Worm (Caenorhabditis elegans) whole organism, late embryonic: ENCODE data around the gene col-137.
"Not testable (repeated sequence)": the region's sequence is repeated elsewhere in the genome, so short reads cannot be mapped to it uniquely, and the experiment has no call there.

Source experiments
- F13H6.1 ChIP-seq: sonication (generic microtip); optimal IDR thresholded peaks from 2 replicates; lab custom pipeline; 2016; ENCODE audit warnings: missing genetic modification characterization, missing compliant biosample characterization
- K09A11.1 ChIP-seq: sonication (generic microtip); optimal IDR thresholded peaks from 2 replicates; lab custom pipeline; 2017; ENCODE audit warnings: antibody characterized with exemption, mild to moderate bottlenecking, missing genetic modification characterization, missing compliant biosample characterization; ENCODE audit not compliant: insufficient read depth
- T23F11.4 ChIP-seq: fragments of 200-800 bp; sonication (Bioruptor generic); optimal IDR thresholded peaks from 2 replicates; lab custom pipeline; 2018; ENCODE audit warnings: mild to moderate bottlenecking, missing genetic modification characterization, missing compliant biosample characterization
- ahr-1 ChIP-seq: sonication (generic microtip); optimal IDR thresholded peaks from 2 replicates; lab custom pipeline; 2016; ENCODE audit warnings: missing genetic modification characterization, missing compliant biosample characterization
- ceh-14 ChIP-seq: sonication (generic microtip); optimal IDR thresholded peaks from 2 replicates; lab custom pipeline; 2016; ENCODE audit warnings: missing genotype, missing genetic modification characterization, missing compliant biosample characterization
- ceh-18 ChIP-seq: sonication (generic microtip); optimal IDR thresholded peaks from 2 replicates; lab custom pipeline; 2016; ENCODE audit warnings: missing genetic modification characterization, missing compliant biosample characterization
- ceh-19 ChIP-seq: fragments of 200-800 bp; sonication (Bioruptor generic); optimal IDR thresholded peaks from 2 replicates; lab custom pipeline; 2018; ENCODE audit warnings: mild to moderate bottlenecking, missing genetic modification characterization, missing compliant biosample characterization
- ceh-2 ChIP-seq: sonication (generic microtip); optimal IDR thresholded peaks from 2 replicates; lab custom pipeline; 2016; ENCODE audit warnings: missing genotype, missing genetic modification characterization, missing compliant biosample characterization
- ceh-22 ChIP-seq: sonication (generic microtip); optimal IDR thresholded peaks from 2 replicates; lab custom pipeline; 2017; ENCODE audit warnings: missing biosample characterization, missing genetic modification characterization
- ceh-31 ChIP-seq: sonication (generic microtip); optimal IDR thresholded peaks from 2 replicates; lab custom pipeline; 2016; ENCODE audit warnings: missing genetic modification characterization, missing compliant biosample characterization
- ceh-6 ChIP-seq: fragments of 200-800 bp; sonication (Bioruptor generic); optimal IDR thresholded peaks from 2 replicates; lab custom pipeline; 2018; ENCODE audit warnings: mild to moderate bottlenecking, missing genetic modification characterization, missing compliant biosample characterization
- che-1 ChIP-seq: sonication (generic microtip); optimal IDR thresholded peaks from 2 replicates; lab custom pipeline; 2016; ENCODE audit warnings: mild to moderate bottlenecking, missing genetic modification characterization, missing compliant biosample characterization
- dve-1 ChIP-seq: sonication (generic microtip); optimal IDR thresholded peaks from 2 replicates; lab custom pipeline; 2017; ENCODE audit warnings: antibody characterized with exemption, mild to moderate bottlenecking, missing genetic modification characterization, missing compliant biosample characterization
- elt-2 ChIP-seq: sonication (generic microtip); optimal IDR thresholded peaks from 2 replicates; lab custom pipeline; 2016; ENCODE audit warnings: missing genetic modification reagents, missing genetic modification characterization, missing compliant biosample characterization
- eyg-1 ChIP-seq: sonication (generic microtip); optimal IDR thresholded peaks from 2 replicates; lab custom pipeline; 2016; ENCODE audit warnings: missing genotype, missing genetic modification characterization, missing compliant biosample characterization
- fax-1 ChIP-seq: sonication (generic microtip); optimal IDR thresholded peaks from 2 replicates; lab custom pipeline; 2016; ENCODE audit warnings: missing genotype, missing genetic modification characterization, missing compliant biosample characterization
- fkh-10 ChIP-seq: fragments of 150-350 bp; optimal IDR thresholded peaks from 2 replicates; lab custom pipeline; 2014; ENCODE audit warnings: missing biosample characterization, missing genetic modification reagents, missing genetic modification characterization
- fkh-6 ChIP-seq: sonication (generic microtip); optimal IDR thresholded peaks from 2 replicates; lab custom pipeline; 2016; ENCODE audit warnings: missing genetic modification characterization, missing compliant biosample characterization
- hlh-13 ChIP-seq: fragments of 200-800 bp; sonication (Bioruptor generic); optimal IDR thresholded peaks from 2 replicates; lab custom pipeline; 2018; ENCODE audit warnings: mild to moderate bottlenecking, missing genetic modification characterization, missing compliant biosample characterization
- hlh-6 ChIP-seq: sonication (generic microtip); optimal IDR thresholded peaks from 2 replicates; lab custom pipeline; 2016; ENCODE audit warnings: missing genotype, missing genetic modification characterization, missing compliant biosample characterization
- hlh-8 ChIP-seq: sonication (generic microtip); optimal IDR thresholded peaks from 2 replicates; lab custom pipeline; 2016; ENCODE audit warnings: missing genotype, missing genetic modification characterization, missing compliant biosample characterization
- lim-6 ChIP-seq: sonication (generic microtip); optimal IDR thresholded peaks from 2 replicates; lab custom pipeline; 2016; ENCODE audit warnings: missing genetic modification characterization, missing compliant biosample characterization
- pat-9 ChIP-seq: fragments of 200-800 bp; sonication (Bioruptor generic); optimal IDR thresholded peaks from 2 replicates; lab custom pipeline; 2018; ENCODE audit warnings: mild to moderate bottlenecking, missing genetic modification characterization, moderate library complexity, missing compliant biosample characterization
- pax-1 ChIP-seq: fragments of 150-350 bp; optimal IDR thresholded peaks from 2 replicates; lab custom pipeline; 2014; ENCODE audit warnings: missing biosample characterization, missing genetic modification characterization
- pha-4 ChIP-seq: fragments of 150-350 bp; optimal IDR thresholded peaks from 2 replicates; lab custom pipeline; 2018; ENCODE audit warnings: missing biosample characterization, missing genetic modification reagents, missing genetic modification characterization
- pqm-1 ChIP-seq: sonication (generic microtip); optimal IDR thresholded peaks from 2 replicates; lab custom pipeline; 2016; ENCODE audit warnings: missing genetic modification characterization, missing compliant biosample characterization
- pros-1 ChIP-seq: fragments of 150-350 bp; optimal IDR thresholded peaks from 2 replicates; lab custom pipeline; 2014; ENCODE audit warnings: missing biosample characterization, missing genetic modification reagents, missing genetic modification characterization
- sox-4 ChIP-seq: sonication (generic microtip); optimal IDR thresholded peaks from 2 replicates; lab custom pipeline; 2017; ENCODE audit warnings: mild to moderate bottlenecking, missing genetic modification characterization, inconsistent platforms, missing compliant biosample characterization
- syd-9 ChIP-seq: sonication (generic microtip); optimal IDR thresholded peaks from 2 replicates; lab custom pipeline; 2016; ENCODE audit warnings: mild to moderate bottlenecking, missing genetic modification characterization, moderate library complexity, missing compliant biosample characterization
- tbx-7 ChIP-seq: sonication (generic microtip); optimal IDR thresholded peaks from 2 replicates; lab custom pipeline; 2016; ENCODE audit warnings: missing genotype, missing genetic modification characterization, missing compliant biosample characterization
- unc-55 ChIP-seq: sonication (generic microtip); optimal IDR thresholded peaks from 2 replicates; lab custom pipeline; 2017; ENCODE audit warnings: missing biosample characterization, missing genetic modification reagents, missing genetic modification characterization
- unc-86 ChIP-seq: sonication (generic microtip); optimal IDR thresholded peaks from 2 replicates; lab custom pipeline; 2016; ENCODE audit warnings: missing genetic modification characterization, missing compliant biosample characterization
- zip-5 ChIP-seq: sonication (generic microtip); optimal IDR thresholded peaks from 2 replicates; lab custom pipeline; 2016; ENCODE audit warnings: missing genetic modification characterization, missing compliant biosample characterization
- ztf-16 ChIP-seq: sonication (generic microtip); optimal IDR thresholded peaks from 2 replicates; lab custom pipeline; 2017; ENCODE audit warnings: missing genetic modification characterization, missing compliant biosample characterization

The col-137 gene

ce11 chrIV:16629090-16629489, 26.5 kb upstream of the col-137 start, which contains the start of gene Y51H4A.936:
Y51H4A.936 (plus strand) TSS chrIV:16629390.
- TF ChIP-seq syd-9 (tag; lab: Kevin White, UChicago) = no peak
- TF ChIP-seq che-1 (tag; lab: Kevin White, UChicago) = no peak
- no peak for TF ChIP-seq hlh-13
- TF ChIP-seq hlh-8 (tag; lab: Kevin White, UChicago) = no peak
- no peak for TF ChIP-seq pros-1
- TF ChIP-seq lim-6 (tag; lab: Kevin White, UChicago) = no peak
- no peak for TF ChIP-seq fkh-6 (tag; lab: Kevin White, UChicago)
- no peak for TF ChIP-seq pqm-1 (tag; lab: Kevin White, UChicago)
- TF ChIP-seq fkh-10 = no peak
- no peak for TF ChIP-seq zip-5 (tag; lab: Kevin White, UChicago)
- no peak for TF ChIP-seq ceh-19 (GFP tag; lab: Kevin White, UChicago)
- TF ChIP-seq K09A11.1 = no peak
- TF ChIP-seq ceh-18 (tag; lab: Kevin White, UChicago) = no peak
- no peak for TF ChIP-seq pat-9

ce11 chrIV:16627676-16628075, 25.1 kb upstream of the col-137 start, which contains the start of gene fipr-28:
fipr-28 (plus strand) TSS chrIV:16627976.
- no peak for TF ChIP-seq ztf-16 (tag; lab: Kevin White, UChicago)

- not testable (repeated sequence) for TF ChIP-seq fkh-10; ceh-6; fkh-6 (tag; lab: Kevin White, UChicago)
Observed at ce11 chrIV:16625909-16626308, 23.3 kb upstream of the col-137 start, which contains the start of gene fip-7. fip-7 (plus strand) TSS chrIV:16626209.

ce11 chrIV:16622522-16622921, 19.9 kb upstream of the col-137 start:
- TF ChIP-seq hlh-13 (no peak), F13H6.1 (tag; lab: Kevin White, UChicago) (no peak), ceh-14 (tag; lab: Kevin White, UChicago) (no peak), unc-86 (tag; lab: Kevin White, UChicago) (no peak), pha-4 (tag; lab: Kevin White, UChicago) (no peak), tbx-7 (tag; lab: Kevin White, UChicago) (no peak)

- no peak for TF ChIP-seq dve-1 (tag; lab: Kevin White, UChicago)
- TF ChIP-seq ceh-2 (tag; lab: Kevin White, UChicago) = no peak
- TF ChIP-seq hlh-8 (tag; lab: Kevin White, UChicago) = no peak
- TF ChIP-seq fax-1 (tag; lab: Kevin White, UChicago) = no peak
- no peak for TF ChIP-seq hlh-6 (tag; lab: Kevin White, UChicago)
- no peak for TF ChIP-seq eyg-1
- no peak for TF ChIP-seq ahr-1 (tag; lab: Kevin White, UChicago)
- no peak for TF ChIP-seq unc-55
- TF ChIP-seq pros-1 = no peak
- no peak for TF ChIP-seq pax-1 (tag; lab: Kevin White, UChicago)
- TF ChIP-seq ceh-22 = no peak
- TF ChIP-seq, all 69 proteins: peak for 0
Observed at ce11 chrIV:16601599-16601998, 977 bp downstream of the col-137 start.

- TF ChIP-seq sox-4 (tag; lab: Kevin White, UChicago) (no peak), hlh-6 (tag; lab: Kevin White, UChicago) (no peak), ceh-31 (tag; lab: Kevin White, UChicago) (no peak), elt-2 (no peak), ceh-14 (tag; lab: Kevin White, UChicago) (no peak), T23F11.4 (GFP tag; lab: Kevin White, UChicago) (no peak)
Observed at ce11 chrIV:16578449-16578848, 24.1 kb downstream of the col-137 start, which contains the start of gene Y51H4A.8. Y51H4A.8 (minus strand) TSS chrIV:16578549.
